ENCODE assay signal across 2 fruit fly cellular contexts in the genomic region with DNA sequence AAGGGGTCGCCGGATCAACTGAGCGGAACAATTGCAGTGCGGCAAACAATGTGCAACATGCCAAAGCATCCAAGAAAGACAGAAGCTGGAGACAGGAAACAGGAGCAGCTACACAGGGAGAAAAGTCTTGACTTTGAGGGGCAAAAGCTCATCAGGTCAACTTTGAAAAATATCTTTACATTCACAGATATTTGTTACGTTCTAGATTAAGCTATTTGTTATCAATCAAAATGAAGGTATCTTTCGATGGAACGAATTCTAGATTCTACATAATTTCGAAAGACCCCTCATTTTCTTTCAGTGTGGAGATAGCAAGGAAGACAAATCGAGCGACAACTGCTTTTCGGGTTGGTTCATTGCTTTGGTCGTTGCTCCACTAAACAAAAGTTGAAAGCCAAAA.
TF ChIP-seq lines count a peak whose summit lies in the region.

No protein-coding gene starts in this region.

TF ChIP-seq in whole organism, embryonic, 481 proteins besides CTCF, POLR2A, EP300 and RAD21 (continued from another document):
- TF ChIP-seq CG16815 (GFP tag; optimal IDR thresholded peaks at IDR 0.05; lab: Kevin White, UChicago), result no peak
- peak; percentile 0 for TF ChIP-seq CG7839 (tag; optimal IDR thresholded peaks at IDR 0.05; lab: Kevin White, UChicago)
- TF ChIP-seq ttk (GFP tag; IDR thresholded peaks at IDR 0.05; lab: Robert Waterston, UW), result no peak
- 0 out of 2 replicates have a peak, but pooled peaks have one; percentile 14 for TF ChIP-seq CG31441 (GFP tag; IDR thresholded peaks at IDR 0.05; lab: Robert Waterston, UW)
- TF ChIP-seq CG10979 (tag; optimal IDR thresholded peaks at IDR 0.05; lab: Kevin White, UChicago), result peak; percentile 33
- TF ChIP-seq sens (GFP tag; lab: Kevin White, UChicago), result peak; percentile 83
- peak; percentile 20 for TF ChIP-seq dmrt11E (tag; optimal IDR thresholded peaks at IDR 0.05; lab: Kevin White, UChicago)
- peak; percentile 47 for TF ChIP-seq CG1603 (tag; optimal IDR thresholded peaks at IDR 0.05; lab: Kevin White, UChicago)
- no peak for TF ChIP-seq D (optimal IDR thresholded peaks at IDR 0.05; lab: Kevin White, UChicago)
- TF ChIP-seq D (GFP tag; optimal IDR thresholded peaks at IDR 0.05; lab: Kevin White, UChicago), result no peak
- no peak for TF ChIP-seq schlank (tag; optimal IDR thresholded peaks at IDR 0.05; lab: Kevin White, UChicago)
- no peak for TF ChIP-seq Kr (GFP tag; optimal IDR thresholded peaks at IDR 0.05; lab: Kevin White, UChicago)
- TF ChIP-seq CG12104 (GFP tag; optimal IDR thresholded peaks at IDR 0.05; lab: Kevin White, UChicago), result no peak
- no peak for TF ChIP-seq CG42726 (GFP tag; IDR thresholded peaks at IDR 0.05; lab: Robert Waterston, UW; ENCODE audit: partially characterized antibody)
- no peak for TF ChIP-seq ab (GFP tag; optimal IDR thresholded peaks at IDR 0.05; lab: Kevin White, UChicago)
- TF ChIP-seq Poxn (GFP tag; IDR thresholded peaks at IDR 0.05; lab: Robert Waterston, UW), result no peak
- TF ChIP-seq B-H1 (GFP tag; IDR thresholded peaks at IDR 0.05; lab: Robert Waterston, UW), result no peak
- TF ChIP-seq phol (tag; optimal IDR thresholded peaks at IDR 0.05; lab: Kevin White, UChicago), result peak; percentile 31
- peak; percentile 12 for TF ChIP-seq CoRest (tag; optimal IDR thresholded peaks at IDR 0.05; lab: Kevin White, UChicago)

TF ChIP-seq in whole organism, prepupa, 60 proteins besides CTCF, POLR2A, EP300 and RAD21 (continued from another document):
- TF ChIP-seq ss (GFP tag; optimal IDR thresholded peaks at IDR 0.05; lab: Kevin White, UChicago) (peak in 1 of 2 experiments; percentile 25), CG3919 (GFP tag; optimal IDR thresholded peaks at IDR 0.05; lab: Kevin White, UChicago) (peak; percentile 36), dac (GFP tag; optimal IDR thresholded peaks at IDR 0.05; lab: Kevin White, UChicago) (no peak), CG16779 (tag; optimal IDR thresholded peaks at IDR 0.05; lab: Kevin White, UChicago) (no peak), CG15336 (GFP tag; IDR thresholded peaks at IDR 0.05; lab: Robert Waterston, UW) (no peak), CG31627 (GFP tag; optimal IDR thresholded peaks at IDR 0.05; lab: Kevin White, UChicago) (peak; percentile 51), CG6276 (GFP tag; optimal IDR thresholded peaks at IDR 0.05; lab: Kevin White, UChicago) (no peak), CG6792 (GFP tag; optimal IDR thresholded peaks at IDR 0.05; lab: Kevin White, UChicago) (peak; percentile 21), Hr38 (GFP tag; optimal IDR thresholded peaks at IDR 0.05; lab: Kevin White, UChicago) (no peak), CG3032 (tag; optimal IDR thresholded peaks at IDR 0.05; lab: Kevin White, UChicago) (peak; percentile 21), CG32006 (GFP tag; optimal IDR thresholded peaks at IDR 0.05; lab: Kevin White, UChicago) (peak; percentile 37), Eip93F (GFP tag; optimal IDR thresholded peaks at IDR 0.05; lab: Kevin White, UChicago) (no peak), dsx (GFP tag; optimal IDR thresholded peaks at IDR 0.05; lab: Kevin White, UChicago; ENCODE audit: poor library complexity, severe bottlenecking) (peak; percentile 9), Hr4 (GFP tag; optimal IDR thresholded peaks at IDR 0.05; lab: Kevin White, UChicago) (no peak), CG11762 (GFP tag; optimal IDR thresholded peaks at IDR 0.05; lab: Kevin White, UChicago; ENCODE audit: insufficient read depth) (no peak), CG10631 (GFP tag; optimal IDR thresholded peaks at IDR 0.05; lab: Kevin White, UChicago) (peak; percentile 8), CG11294 (GFP tag; IDR thresholded peaks at IDR 0.05; lab: Robert Waterston, UW) (no peak), Ets21C (GFP tag; optimal IDR thresholded peaks at IDR 0.05; lab: Kevin White, UChicago) (no peak), Smox (GFP tag; optimal IDR thresholded peaks at IDR 0.05; lab: Kevin White, UChicago) (peak; percentile 36), CG6163 (GFP tag; IDR thresholded peaks at IDR 0.05; lab: Robert Waterston, UW) (peak; percentile 36; the same call in 1 of the 3 replicates), cyc (GFP tag; optimal IDR thresholded peaks at IDR 0.05; lab: Kevin White, UChicago) (peak; percentile 33), eg (GFP tag; IDR thresholded peaks at IDR 0.05; lab: Robert Waterston, UW) (no peak), salr (GFP tag; optimal IDR thresholded peaks at IDR 0.05; lab: Kevin White, UChicago) (no peak), topi (GFP tag; optimal IDR thresholded peaks at IDR 0.05; lab: Kevin White, UChicago) (peak; percentile 40), Met (GFP tag; optimal IDR thresholded peaks at IDR 0.05; lab: Kevin White, UChicago) (peak; percentile 53), CG34406 (GFP tag; optimal IDR thresholded peaks at IDR 0.05; lab: Kevin White, UChicago) (peak; percentile 29), Sox14 (GFP tag; optimal IDR thresholded peaks at IDR 0.05; lab: Kevin White, UChicago) (peak; percentile 39), Sox102F (GFP tag; optimal IDR thresholded peaks at IDR 0.05; lab: Kevin White, UChicago) (peak; percentile 12), Eip78C (GFP tag; lab: Kevin White, UChicago) (peak; percentile 78), acj6 (GFP tag; optimal IDR thresholded peaks at IDR 0.05; lab: Kevin White, UChicago) (peak; percentile 29), CG9139 (GFP tag; optimal IDR thresholded peaks at IDR 0.05; lab: Kevin White, UChicago) (no peak), Ets96B (tag; optimal IDR thresholded peaks at IDR 0.05; lab: Kevin White, UChicago) (peak; percentile 27), CG4318 (GFP tag; optimal IDR thresholded peaks at IDR 0.05; lab: Kevin White, UChicago) (no peak), CG8632 (GFP tag; optimal IDR thresholded peaks at IDR 0.05; lab: Kevin White, UChicago) (no peak), Sox15 (GFP tag; optimal IDR thresholded peaks at IDR 0.05; lab: Kevin White, UChicago) (no peak), CG8319 (GFP tag; optimal IDR thresholded peaks at IDR 0.05; lab: Kevin White, UChicago) (no peak), Gug (GFP tag; IDR thresholded peaks at IDR 0.05; lab: Robert Waterston, UW) (no peak)
TF ChIP-seq in whole organism, prepupa: peak in this region for 33.
